Worm (Caenorhabditis elegans) whole organism, L3 larva: Measurements from ENCODE around the gene R11D1.7.

Experiments used
- R02D3.7 ChIP-seq: fragments of 150-350 bp; optimal IDR thresholded peaks from 2 replicates; lab custom pipeline; 2014; ENCODE audit warnings: missing biosample characterization, missing genetic modification characterization
- egl-27 ChIP-seq: sonication (generic microtip); optimal IDR thresholded peaks from 4 replicates; lab custom pipeline; 2017; ENCODE audit warnings: missing biosample characterization, missing genetic modification reagents, missing genetic modification characterization
- elt-3 ChIP-seq, 3 experiments: fragments of 150-350 bp in 1 of 3; sonication (generic microtip) in 2 of 3; optimal IDR thresholded peaks; 2 replicates in 2 of 3; 4 replicates in 1 of 3; lab custom pipeline; 2014 to 2017; ENCODE audit warnings: missing biosample characterization in 3 of 3, missing genetic modification characterization in 3 of 3
- fos-1 ChIP-seq: fragments of 150-350 bp; optimal IDR thresholded peaks from 2 replicates; lab custom pipeline; 2014; ENCODE audit warnings: missing biosample characterization, missing genetic modification characterization
- lin-39 ChIP-seq: fragments of 150-350 bp; optimal IDR thresholded peaks from 2 replicates; lab custom pipeline; 2018; ENCODE audit warnings: missing biosample characterization, missing genetic modification reagents, missing genetic modification characterization
- nhr-237 ChIP-seq: fragments of 150-350 bp; optimal IDR thresholded peaks from 2 replicates; lab custom pipeline; 2014; ENCODE audit warnings: missing biosample characterization, missing genetic modification characterization
- nhr-43 ChIP-seq: sonication (generic microtip); optimal IDR thresholded peaks from 2 replicates; lab custom pipeline; 2016; ENCODE audit warnings: mild to moderate bottlenecking, missing genetic modification characterization, missing compliant biosample characterization; ENCODE audit not compliant: poor library complexity, severe bottlenecking
- nhr-77 ChIP-seq: fragments of 150-350 bp; optimal IDR thresholded peaks from 2 replicates; lab custom pipeline; 2014; ENCODE audit warnings: missing biosample characterization, missing genetic modification characterization
- pha-4 ChIP-seq: fragments of 150-350 bp; optimal IDR thresholded peaks from 2 replicates; lab custom pipeline; 2014; ENCODE audit warnings: missing biosample characterization, missing genetic modification reagents, missing genetic modification characterization
- unc-62 ChIP-seq: fragments of 150-350 bp; sonication (generic microtip); optimal IDR thresholded peaks from 4 replicates; lab custom pipeline; 2014; ENCODE audit warnings: missing biosample characterization, missing genetic modification reagents, missing genetic modification characterization

DNA sequence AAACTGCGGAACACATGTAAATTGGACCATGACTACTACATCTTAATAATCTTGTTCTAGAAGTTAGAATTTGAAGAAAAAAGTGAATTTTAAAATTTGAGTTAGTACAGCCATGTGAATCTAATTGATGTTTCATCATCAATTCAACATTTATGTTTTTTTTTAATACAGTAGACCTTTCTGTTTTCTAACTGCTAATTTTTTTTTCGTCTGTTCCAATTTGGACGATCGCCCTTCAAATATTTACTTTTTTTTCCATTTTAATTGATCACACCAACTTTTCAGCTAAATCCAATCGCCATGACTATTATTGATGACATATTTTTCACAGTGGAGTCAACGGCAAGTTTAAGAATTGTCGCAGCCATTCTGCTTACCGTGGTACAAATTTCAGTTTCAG is 49.2 kb upstream of the R11D1.7 start, which contains the start of gene srx-116:
- TF ChIP-seq R02D3.7 (tag; lab: Kevin White, UChicago), result no peak
- no peak for TF ChIP-seq egl-27 (tag; lab: Kevin White, UChicago)
- no peak for TF ChIP-seq nhr-237 (tag; lab: Kevin White, UChicago)
- no peak for TF ChIP-seq pha-4
- no peak for TF ChIP-seq elt-3 (tag; optimal IDR thresholded peaks at IDR 0.05; lab: Kevin White, UChicago)
- TF ChIP-seq nhr-77 (tag; lab: Kevin White, UChicago), result no peak
- no peak for TF ChIP-seq nhr-43
- no peak for TF ChIP-seq unc-62 (GFP tag; lab: Kevin White, UChicago)
- no peak for TF ChIP-seq fos-1 (tag; lab: Kevin White, UChicago)
- no peak for TF ChIP-seq lin-39 (tag; lab: Kevin White, UChicago)
